Fruit fly (Drosophila melanogaster) whole organism, embryonic: ENCODE measurements around the gene mts.

ENCODE experiments used
- Ada2b ChIP-seq: fragments of 200-800 bp; sonication (Bioruptor generic); IDR thresholded peaks from 2 replicates; pipeline ENCODE4 v1.3.6; 2022; ENCODE audit warnings: missing biosample characterization, missing genetic modification characterization
- Antp ChIP-seq: fragments of 200-800 bp; sonication (Bioruptor generic); optimal IDR thresholded peaks from 3 replicates; lab custom pipeline; 2016; ENCODE audit warnings: missing biosample characterization, missing genetic modification characterization
- CG10209 ChIP-seq: fragments of 200-800 bp; sonication (Bioruptor generic); optimal IDR thresholded peaks from 3 replicates; lab custom pipeline; 2017; ENCODE audit warnings: missing biosample characterization, mild to moderate bottlenecking, missing genetic modification characterization, missing genetic modification reagents
- CG1024 ChIP-seq: fragments of 200-800 bp; sonication (Bioruptor generic); IDR thresholded peaks from 2 replicates; pipeline ENCODE4 v1.3.6; 2022; ENCODE audit warnings: missing biosample characterization, missing genetic modification characterization
- CG10462 ChIP-seq: fragments of 200-800 bp; sonication (Bioruptor generic); optimal IDR thresholded peaks from 2 replicates; lab custom pipeline; 2016; ENCODE audit warnings: missing biosample characterization, missing genetic modification characterization
- CG10565 ChIP-seq: fragments of 200-800 bp; sonication (Bioruptor generic); optimal IDR thresholded peaks from 3 replicates; lab custom pipeline; 2016; ENCODE audit warnings: missing biosample characterization, mild to moderate bottlenecking, missing genetic modification characterization
- CG11560 ChIP-seq: fragments of 200-800 bp; sonication (Bioruptor generic); IDR thresholded peaks from 3 replicates; pipeline ENCODE4 v1.3.6; 2022; ENCODE audit warnings: missing biosample characterization, missing genetic modification characterization
- CG11695 ChIP-seq: fragments of 200-800 bp; sonication (Bioruptor generic); IDR thresholded peaks from 3 replicates; pipeline ENCODE4 v1.3.6; 2022; ENCODE audit warnings: missing biosample characterization, missing genetic modification characterization
- CG11723 ChIP-seq: fragments of 200-800 bp; sonication (Bioruptor generic); optimal IDR thresholded peaks from 2 replicates; lab custom pipeline; 2017; ENCODE audit warnings: missing biosample characterization, mild to moderate bottlenecking, missing genetic modification characterization
- CG12236 ChIP-seq: fragments of 200-800 bp; sonication (Bioruptor generic); optimal IDR thresholded peaks from 2 replicates; lab custom pipeline; 2016; ENCODE audit warnings: missing biosample characterization, missing genetic modification characterization
- CG12942 ChIP-seq: fragments of 200-800 bp; sonication (Bioruptor generic); optimal IDR thresholded peaks from 3 replicates; lab custom pipeline; 2016; ENCODE audit warnings: missing biosample characterization, missing genetic modification characterization
- CG13424 ChIP-seq: fragments of 200-800 bp; sonication (Bioruptor generic); optimal IDR thresholded peaks from 2 replicates; lab custom pipeline; 2019; ENCODE audit warnings: missing biosample characterization, mild to moderate bottlenecking, missing genetic modification characterization, moderate library complexity
- CG13624 ChIP-seq: fragments of 200-800 bp; sonication (Bioruptor generic); optimal IDR thresholded peaks from 2 replicates; lab custom pipeline; 2016; ENCODE audit warnings: missing biosample characterization, missing genetic modification characterization
- CG1602 ChIP-seq: fragments of 200-800 bp; sonication (Bioruptor generic); optimal IDR thresholded peaks from 3 replicates; lab custom pipeline; 2016; ENCODE audit warnings: missing biosample characterization, missing genetic modification characterization
- CG16813 ChIP-seq: fragments of 200-800 bp; sonication (Bioruptor generic); IDR thresholded peaks from 3 replicates; pipeline ENCODE4 v1.3.6; 2022; ENCODE audit warnings: missing biosample characterization, missing genetic modification characterization; ENCODE audit not compliant: partially characterized antibody
- CG17359 ChIP-seq: fragments of 200-800 bp; sonication (Bioruptor generic); optimal IDR thresholded peaks from 3 replicates; lab custom pipeline; 2018; ENCODE audit warnings: missing biosample characterization, mild to moderate bottlenecking, missing genetic modification characterization, moderate library complexity
- CG17912 ChIP-seq: fragments of 200-800 bp; sonication (Bioruptor generic); optimal IDR thresholded peaks from 2 replicates; lab custom pipeline; 2018; ENCODE audit warnings: missing biosample characterization, mild to moderate bottlenecking, missing genetic modification characterization
- CG2116 ChIP-seq: fragments of 200-800 bp; sonication (Bioruptor generic); optimal IDR thresholded peaks from 3 replicates; lab custom pipeline; 2018; ENCODE audit warnings: missing biosample characterization, mild to moderate bottlenecking, missing genetic modification characterization
- CG31441 ChIP-seq: fragments of 200-800 bp; sonication (Bioruptor generic); IDR thresholded peaks from 2 replicates; pipeline ENCODE4 v1.3.6; 2022; ENCODE audit warnings: missing biosample characterization, missing genetic modification characterization
- CG4424 ChIP-seq: fragments of 200-800 bp; sonication (Bioruptor generic); optimal IDR thresholded peaks from 3 replicates; lab custom pipeline; 2016; ENCODE audit warnings: missing biosample characterization, missing genetic modification characterization
- CG6175 ChIP-seq: fragments of 200-800 bp; sonication (Bioruptor generic); IDR thresholded peaks from 3 replicates; pipeline ENCODE4 v1.3.6; 2022; ENCODE audit warnings: missing biosample characterization, missing genetic modification characterization
- CG7271 ChIP-seq: fragments of 200-800 bp; sonication (Bioruptor generic); optimal IDR thresholded peaks from 2 replicates; lab custom pipeline; 2018; ENCODE audit warnings: missing biosample characterization, mild to moderate bottlenecking, missing genetic modification characterization, moderate library complexity
- CG7357 ChIP-seq: fragments of 200-800 bp; sonication (Bioruptor generic); IDR thresholded peaks from 3 replicates; pipeline ENCODE4 v1.3.6; 2022; ENCODE audit warnings: missing biosample characterization, missing genetic modification characterization
- CG9437 ChIP-seq: fragments of 200-800 bp; sonication (Bioruptor generic); optimal IDR thresholded peaks from 2 replicates; lab custom pipeline; 2018; ENCODE audit warnings: missing biosample characterization, mild to moderate bottlenecking, missing genetic modification characterization
- Camta ChIP-seq: fragments of 200-800 bp; sonication (Bioruptor generic); optimal IDR thresholded peaks from 2 replicates; lab custom pipeline; 2016; ENCODE audit warnings: missing biosample characterization, missing genetic modification characterization
- D ChIP-seq, 2 experiments: fragments of 200-800 bp in 1 of 2; fragments of >200 bp in 1 of 2; sonication (Bioruptor generic) in 1 of 2; optimal IDR thresholded peaks; 2 replicates in 1 of 2; 3 replicates in 1 of 2; lab custom pipeline; 2017; ENCODE audit warnings: mild to moderate bottlenecking in 1 of 2, missing biosample characterization in 1 of 2, missing genetic modification characterization in 1 of 2, missing genetic modification reagents in 1 of 2
- ERR ChIP-seq: fragments of 200-800 bp; sonication (Bioruptor generic); optimal IDR thresholded peaks from 2 replicates; lab custom pipeline; 2016; ENCODE audit warnings: missing biosample characterization, missing genetic modification characterization
- H2.0 ChIP-seq: fragments of 200-800 bp; sonication (Bioruptor generic); IDR thresholded peaks from 2 replicates; pipeline ENCODE4 v1.3.6; 2022; ENCODE audit warnings: missing biosample characterization, missing genetic modification characterization
- HLH3B ChIP-seq: fragments of 200-800 bp; sonication (Bioruptor generic); IDR thresholded peaks from 2 replicates; pipeline ENCODE4 v1.3.6; 2022; ENCODE audit warnings: missing biosample characterization, missing genetic modification characterization
- Hand ChIP-seq: fragments of 200-800 bp; sonication (Bioruptor generic); optimal IDR thresholded peaks from 2 replicates; lab custom pipeline; 2017; ENCODE audit warnings: mild to moderate bottlenecking, missing biosample characterization, missing genetic modification reagents, missing genetic modification characterization
- HmgZ ChIP-seq: fragments of 200-800 bp; sonication (Bioruptor generic); optimal IDR thresholded peaks from 2 replicates; lab custom pipeline; 2018; ENCODE audit warnings: missing biosample characterization, mild to moderate bottlenecking, missing genetic modification characterization
- Lim3 ChIP-seq: fragments of 200-800 bp; sonication (Bioruptor generic); IDR thresholded peaks from 2 replicates; pipeline ENCODE4 v1.3.6; 2022; ENCODE audit warnings: missing biosample characterization, missing genetic modification characterization
- NC2β ChIP-seq: fragments of 200-800 bp; sonication (Bioruptor generic); optimal IDR thresholded peaks from 2 replicates; lab custom pipeline; 2016; ENCODE audit warnings: missing biosample characterization, missing genetic modification characterization
- NfI ChIP-seq: fragments of 200-800 bp; sonication (Bioruptor generic); optimal IDR thresholded peaks from 3 replicates; lab custom pipeline; 2018; ENCODE audit warnings: missing biosample characterization, mild to moderate bottlenecking, missing genetic modification characterization, moderate library complexity
- Rfx ChIP-seq: fragments of 200-800 bp; sonication (Bioruptor generic); IDR thresholded peaks from 2 replicates; pipeline ENCODE4 v1.3.6; 2022; ENCODE audit warnings: missing biosample characterization, missing genetic modification characterization
- Trl ChIP-seq, 3 experiments: fragments of >200 bp in 2 of 3; fragments of 200-800 bp in 1 of 3; sonication (Bioruptor generic) in 1 of 3; optimal IDR thresholded peaks; 2 replicates in 1 of 3; 3 replicates in 2 of 3; lab custom pipeline; 2016 to 2017; ENCODE audit warnings: missing biosample characterization in 1 of 3, missing genetic modification characterization in 1 of 3
- Vsx1 ChIP-seq: fragments of 200-800 bp; sonication (Bioruptor generic); optimal IDR thresholded peaks from 2 replicates; lab custom pipeline; 2017; ENCODE audit warnings: missing biosample characterization, mild to moderate bottlenecking, missing genetic modification characterization, missing genetic modification reagents
- YL-1 ChIP-seq: fragments of 200-800 bp; sonication (Bioruptor generic); optimal IDR thresholded peaks from 3 replicates; lab custom pipeline; 2017; ENCODE audit warnings: missing biosample characterization, mild to moderate bottlenecking, missing genetic modification characterization
- ap ChIP-seq: fragments of 200-800 bp; sonication (Bioruptor generic); IDR thresholded peaks from 2 replicates; pipeline ENCODE4 v1.3.6; 2022; ENCODE audit warnings: missing biosample characterization, missing genetic modification characterization
- bowl ChIP-seq: fragments of 200-800 bp; sonication (Bioruptor generic); IDR thresholded peaks from 2 replicates; pipeline ENCODE4 v1.3.6; 2022; ENCODE audit warnings: missing biosample characterization, missing genetic modification characterization
- eve ChIP-seq, 2 experiments: fragments of >200 bp; optimal IDR thresholded peaks; 2 replicates each; lab custom pipeline; 2017; ENCODE audit warnings: missing biosample characterization in 2 of 2, missing genetic modification characterization in 2 of 2
- fd96Cb ChIP-seq: fragments of 200-800 bp; sonication (Bioruptor generic); optimal IDR thresholded peaks from 2 replicates; lab custom pipeline; 2018; ENCODE audit warnings: missing biosample characterization, mild to moderate bottlenecking, missing genetic modification characterization, moderate library complexity
- ftz-f1 ChIP-seq: fragments of 200-800 bp; sonication (Bioruptor generic); optimal IDR thresholded peaks from 2 replicates; lab custom pipeline; 2016; ENCODE audit warnings: missing biosample characterization, missing genetic modification characterization
- h ChIP-seq: fragments of >200 bp; optimal IDR thresholded peaks from 2 replicates; lab custom pipeline; 2017
- her ChIP-seq: fragments of 200-800 bp; sonication (Bioruptor generic); optimal IDR thresholded peaks from 2 replicates; lab custom pipeline; 2016; ENCODE audit warnings: missing biosample characterization, missing genetic modification characterization
- otp ChIP-seq: fragments of 200-800 bp; sonication (Bioruptor generic); IDR thresholded peaks from 3 replicates; pipeline ENCODE4, ENCODE4 v1.3.6; 2022; ENCODE audit warnings: missing biosample characterization, missing genetic modification characterization
- sisA ChIP-seq: fragments of 200-800 bp; sonication (Bioruptor generic); IDR thresholded peaks from 2 replicates; pipeline ENCODE4 v1.3.6; 2022; ENCODE audit warnings: missing biosample characterization, missing genetic modification characterization
- trem ChIP-seq: fragments of 200-800 bp; optimal IDR thresholded peaks from 3 replicates; lab custom pipeline; 2019; ENCODE audit warnings: missing biosample characterization, mild to moderate bottlenecking, missing genetic modification characterization, moderate library complexity
- tx ChIP-seq: fragments of 200-800 bp; sonication (Bioruptor generic); optimal IDR thresholded peaks from 2 replicates; lab custom pipeline; 2016; ENCODE audit warnings: missing biosample characterization, missing genetic modification characterization
- vfl ChIP-seq: fragments of 200-800 bp; sonication (Bioruptor generic); optimal IDR thresholded peaks from 2 replicates; lab custom pipeline; 2016; ENCODE audit warnings: missing biosample characterization, missing genetic modification characterization
- zfh1 ChIP-seq: fragments of 200-800 bp; sonication (Bioruptor generic); IDR thresholded peaks from 3 replicates; pipeline ENCODE4 v1.3.6; 2022; ENCODE audit warnings: missing biosample characterization, missing genetic modification characterization
- zfh2 ChIP-seq: fragments of 200-800 bp; sonication (Bioruptor generic); optimal IDR thresholded peaks from 2 replicates; lab custom pipeline; 2016; ENCODE audit warnings: missing biosample characterization, missing genetic modification characterization

The mts gene

DNA sequence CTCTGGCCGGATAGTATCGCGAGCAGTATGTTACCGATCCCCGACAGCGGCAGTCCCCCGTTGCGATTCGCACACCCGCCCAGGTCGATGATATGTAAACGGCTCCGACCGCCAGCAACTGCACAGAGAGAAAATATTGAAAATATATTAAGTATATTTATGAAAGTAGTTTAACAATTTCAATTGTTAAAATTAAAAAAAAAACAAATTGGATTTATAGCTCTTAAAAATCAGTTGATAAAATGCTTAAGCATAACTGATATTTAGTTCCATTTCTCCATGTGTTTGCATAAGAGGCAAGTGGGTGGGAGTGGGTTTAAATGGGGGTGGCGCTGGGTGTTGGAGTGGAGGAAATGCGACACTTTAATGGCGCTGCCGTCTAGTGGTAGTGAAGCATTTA is 22.0 kb downstream of the mts start (continued):
- TF ChIP-seq H2.0 (GFP tag; lab: Robert Waterston, UW) (no peak), CG10462 (no peak), Rfx (GFP tag; lab: Robert Waterston, UW) (no peak), CG16813 (no peak), HmgZ (tag; lab: Kevin White, UChicago) (no peak), zfh2 (no peak), CG11723 (GFP tag; lab: Kevin White, UChicago) (no peak), ap (GFP tag; lab: Robert Waterston, UW) (peak; percentile 39; the same call in 1 of the 2 replicates), CG13424 (peak; percentile 32), CG10209 (GFP tag; lab: Kevin White, UChicago) (no peak), eve (GFP tag; optimal IDR thresholded peaks at IDR 0.05; lab: Kevin White, UChicago) (no peak), trem (no peak), CG1602 (GFP tag; lab: Kevin White, UChicago) (no peak), CG10565 (GFP tag; lab: Kevin White, UChicago) (no peak), CG31441 (peak; percentile 27; the same call in 1 of the 2 replicates), CG1024 (GFP tag; lab: Robert Waterston, UW) (no peak), CG7271 (no peak), CG17359 (peak; percentile 43), CG2116 (no peak), CG11560 (tag; lab: Robert Waterston, UW) (no peak), zfh1 (GFP tag; lab: Robert Waterston, UW) (peak; percentile 43; the same call in 1 of the 3 replicates), HLH3B (GFP tag; lab: Robert Waterston, UW) (peak; percentile 57), CG7357 (GFP tag; lab: Robert Waterston, UW) (no peak), fd96Cb (tag; lab: Kevin White, UChicago) (no peak), NfI (no peak), Hand (GFP tag; lab: Kevin White, UChicago) (peak; percentile 7), Antp (no peak), D (optimal IDR thresholded peaks at IDR 0.05; lab: Kevin White, UChicago) (no peak), D (GFP tag; optimal IDR thresholded peaks at IDR 0.05; lab: Kevin White, UChicago) (no peak), ftz-f1 (no peak), bowl (GFP tag; lab: Robert Waterston, UW) (no peak), CG12236 (no peak), Trl (optimal IDR thresholded peaks at IDR 0.05; lab: Kevin White, UChicago) (no peak), Trl (GFP tag; optimal IDR thresholded peaks at IDR 0.05; lab: Kevin White, UChicago) (no peak), CG12942 (GFP tag; lab: Kevin White, UChicago) (no peak), otp (GFP tag; lab: Robert Waterston, UW) (0 out of 3 replicates have a peak, but pooled peaks have one; percentile 11), her (GFP tag; lab: Kevin White, UChicago) (no peak), vfl (GFP tag; lab: Kevin White, UChicago) (no peak), Lim3 (GFP tag; lab: Robert Waterston, UW) (no peak), CG11695 (no peak), CG17912 (no peak), Vsx1 (GFP tag; lab: Kevin White, UChicago) (no peak), CG4424 (no peak), Camta (GFP tag; lab: Kevin White, UChicago) (no peak), CG9437 (GFP tag; lab: Kevin White, UChicago) (no peak), h (lab: Kevin White, UChicago) (no peak), NC2β (GFP tag; lab: Kevin White, UChicago) (no peak), Ada2b (GFP tag; lab: Robert Waterston, UW) (no peak), tx (GFP tag; lab: Kevin White, UChicago) (no peak), YL-1 (no peak), sisA (GFP tag; lab: Robert Waterston, UW) (peak; percentile 36; the same call in 1 of the 2 replicates), ERR (GFP tag; lab: Kevin White, UChicago) (no peak), CG6175 (GFP tag; lab: Robert Waterston, UW) (no peak), CG13624 (GFP tag; lab: Kevin White, UChicago) (no peak)
